Worm (Caenorhabditis elegans) whole organism, L4 larva: ENCODE measurements around the gene B0222.5.

ENCODE experiments used
- D1046.2 ChIP-seq: fragments of 200-800 bp; sonication (Bioruptor generic); IDR thresholded peaks from 2 replicates; pipeline ENCODE4 v1.3.6; 2022; ENCODE audit warnings: missing genetic modification characterization, missing compliant biosample characterization
- F10B5.3 ChIP-seq: sonication (generic microtip); optimal IDR thresholded peaks from 2 replicates; lab custom pipeline; 2016; ENCODE audit warnings: mild to moderate bottlenecking, missing genetic modification characterization, missing compliant biosample characterization
- F26F4.8 ChIP-seq: fragments of 200-800 bp; sonication (Bioruptor generic); conservative IDR thresholded peaks from 2 replicates; pipeline ENCODE4 v1.3.6; 2022; ENCODE audit warnings: missing genetic modification characterization, missing compliant biosample characterization
- F44E2.7 ChIP-seq: fragments of 200-800 bp; sonication (Bioruptor generic); IDR thresholded peaks from 2 replicates; pipeline ENCODE4 v2.1.2; 2022; ENCODE audit warnings: missing genetic modification characterization, missing compliant biosample characterization
- R02D3.7 ChIP-seq: fragments of 150-350 bp; sonication (generic microtip); optimal IDR thresholded peaks from 3 replicates; lab custom pipeline; 2014; ENCODE audit warnings: missing biosample characterization, missing genetic modification characterization
- T26A8.4 ChIP-seq: fragments of 200-800 bp; sonication (Bioruptor generic); IDR thresholded peaks from 2 replicates; pipeline ENCODE4 v1.3.6; 2022; ENCODE audit warnings: missing genetic modification characterization, missing compliant biosample characterization
- Y105C5A.15 ChIP-seq: fragments of 200-800 bp; sonication (Bioruptor generic); IDR thresholded peaks from 2 replicates; pipeline ENCODE4 v1.3.6; 2022; ENCODE audit warnings: missing genetic modification characterization, missing compliant biosample characterization
- Y75B8A.6 ChIP-seq: fragments of 200-800 bp; sonication (Bioruptor generic); IDR thresholded peaks from 2 replicates; pipeline ENCODE4 v1.3.6; 2022; ENCODE audit warnings: missing genetic modification reagents, missing genetic modification characterization, missing compliant biosample characterization
- ZK337.2 ChIP-seq: fragments of 200-800 bp; sonication (Bioruptor generic); IDR thresholded peaks from 2 replicates; pipeline ENCODE4 v1.3.6; 2022; ENCODE audit warnings: missing genetic modification reagents, missing genetic modification characterization, missing compliant biosample characterization
- ZK546.5 ChIP-seq, 2 experiments: sonication (generic microtip); optimal IDR thresholded peaks; 2 replicates each; lab custom pipeline; 2017; ENCODE audit warnings: missing biosample characterization in 2 of 2, missing genetic modification characterization in 2 of 2
- aha-1 ChIP-seq: fragments of 150-350 bp; peaks from one replicate; lab custom pipeline; 2014; ENCODE audit warnings: missing biosample characterization, missing genetic modification characterization
- ceh-32 ChIP-seq: sonication (generic microtip); optimal IDR thresholded peaks from 2 replicates; lab custom pipeline; 2016; ENCODE audit warnings: mild to moderate bottlenecking, missing genetic modification characterization, missing compliant biosample characterization; ENCODE audit not compliant: poor library complexity
- ceh-44 ChIP-seq: fragments of 200-800 bp; sonication (Bioruptor generic); IDR thresholded peaks from 2 replicates; pipeline ENCODE4 v1.3.6; 2022; ENCODE audit warnings: missing genetic modification reagents, missing genetic modification characterization, missing compliant biosample characterization
- daf-8 ChIP-seq: fragments of 200-800 bp; sonication (Bioruptor generic); IDR thresholded peaks from 2 replicates; pipeline ENCODE4 v1.3.6; 2022; ENCODE audit warnings: missing genetic modification characterization, missing compliant biosample characterization
- dmd-6 ChIP-seq: fragments of 200-800 bp; sonication (Bioruptor generic); IDR thresholded peaks from 2 replicates; pipeline ENCODE4 v1.3.6; 2022; ENCODE audit warnings: missing genetic modification reagents, missing genetic modification characterization, missing compliant biosample characterization
- dmd-8 ChIP-seq: fragments of 200-800 bp; sonication (Bioruptor generic); IDR thresholded peaks from 2 replicates; pipeline ENCODE4 v1.3.6; 2022; ENCODE audit warnings: missing genetic modification characterization, missing compliant biosample characterization
- dmd-9 ChIP-seq: fragments of 200-800 bp; sonication (Bioruptor generic); IDR thresholded peaks from 2 replicates; pipeline ENCODE4 v1.3.6; 2022; ENCODE audit warnings: missing genetic modification reagents, missing genetic modification characterization, missing compliant biosample characterization
- dpl-1 ChIP-seq: fragments of 150-350 bp; optimal IDR thresholded peaks from 2 replicates; lab custom pipeline; 2014; ENCODE audit warnings: missing biosample characterization, missing genetic modification reagents, missing genetic modification characterization
- duxl-1 ChIP-seq: sonication (generic microtip); optimal IDR thresholded peaks from 2 replicates; lab custom pipeline; 2016; ENCODE audit warnings: mild to moderate bottlenecking, missing genetic modification characterization, moderate library complexity, missing compliant biosample characterization; ENCODE audit not compliant: poor library complexity
- dve-1 ChIP-seq: sonication (generic microtip); optimal IDR thresholded peaks from 2 replicates; lab custom pipeline; 2017; ENCODE audit warnings: antibody characterized with exemption, mild to moderate bottlenecking, missing genetic modification characterization, missing compliant biosample characterization; ENCODE audit not compliant: insufficient read depth
- egl-27 ChIP-seq: sonication (generic microtip); optimal IDR thresholded peaks from 3 replicates; lab custom pipeline; 2017; ENCODE audit warnings: missing biosample characterization, missing genetic modification reagents, missing genetic modification characterization
- gei-8 ChIP-seq: fragments of 200-800 bp; sonication (Bioruptor generic); optimal IDR thresholded peaks from 2 replicates; lab custom pipeline; 2018; ENCODE audit warnings: mild to moderate bottlenecking, missing genetic modification characterization, missing compliant biosample characterization
- hlh-11 ChIP-seq: fragments of 200-800 bp; sonication (Bioruptor generic); optimal IDR thresholded peaks from 2 replicates; lab custom pipeline; 2018; ENCODE audit warnings: mild to moderate bottlenecking, missing genetic modification characterization, missing compliant biosample characterization
- hlh-30 ChIP-seq: sonication (generic microtip); optimal IDR thresholded peaks from 2 replicates; lab custom pipeline; 2017; ENCODE audit warnings: antibody characterized with exemption, mild to moderate bottlenecking, missing genetic modification characterization, missing compliant biosample characterization; ENCODE audit not compliant: insufficient read depth
- hmg-1.1 ChIP-seq: fragments of 200-800 bp; sonication (Bioruptor generic); IDR thresholded peaks from 2 replicates; pipeline ENCODE4 v1.3.6; 2022; ENCODE audit warnings: missing genetic modification reagents, missing genetic modification characterization, missing compliant biosample characterization
- jun-1 ChIP-seq: fragments of 150-350 bp; optimal IDR thresholded peaks from 2 replicates; lab custom pipeline; 2014; ENCODE audit warnings: missing biosample characterization, missing genetic modification reagents, missing genetic modification characterization
- lin-13 ChIP-seq: fragments of 150-350 bp; optimal IDR thresholded peaks from 2 replicates; lab custom pipeline; 2014; ENCODE audit warnings: missing biosample characterization, missing genetic modification reagents, missing genetic modification characterization
- lin-38 ChIP-seq: fragments of 200-800 bp; sonication (Bioruptor generic); IDR thresholded peaks from 2 replicates; pipeline ENCODE4 v1.3.6; 2022; ENCODE audit warnings: missing genetic modification reagents, missing genetic modification characterization, missing compliant biosample characterization
- lsy-2 ChIP-seq, 2 experiments: fragments of 150-350 bp in 1 of 2; sonication (generic microtip) in 1 of 2; optimal IDR thresholded peaks; 2 replicates each; lab custom pipeline; 2014 to 2017; ENCODE audit warnings: missing biosample characterization in 2 of 2, missing genetic modification characterization in 2 of 2
- madf-5 ChIP-seq, 2 experiments: fragments of 200-800 bp; sonication (Bioruptor generic); IDR thresholded peaks; 2 replicates each; pipeline ENCODE4 v1.3.6; 2022; ENCODE audit warnings: missing compliant biosample characterization in 2 of 2, missing genetic modification characterization in 2 of 2
- mdl-1 ChIP-seq, 2 experiments: fragments of 150-350 bp in 1 of 2; sonication (generic microtip) in 1 of 2; optimal IDR thresholded peaks; 2 replicates each; lab custom pipeline; 2014 to 2017; ENCODE audit warnings: missing biosample characterization in 2 of 2, missing genetic modification characterization in 2 of 2
- mdt-29 ChIP-seq: fragments of 200-800 bp; sonication (Bioruptor generic); IDR thresholded peaks from 2 replicates; pipeline ENCODE4 v1.3.6; 2022; ENCODE audit warnings: missing genetic modification reagents, missing genetic modification characterization, missing compliant biosample characterization
- mxl-3 ChIP-seq: fragments of 200-800 bp; sonication (Bioruptor generic); optimal IDR thresholded peaks from 2 replicates; lab custom pipeline; 2018; ENCODE audit warnings: mild to moderate bottlenecking, missing genetic modification characterization, missing compliant biosample characterization
- nhr-10 ChIP-seq: fragments of 150-350 bp; optimal IDR thresholded peaks from 2 replicates; lab custom pipeline; 2014; ENCODE audit warnings: missing biosample characterization, missing genetic modification characterization
- nhr-11 ChIP-seq: fragments of 150-350 bp; optimal IDR thresholded peaks from 2 replicates; lab custom pipeline; 2014; ENCODE audit warnings: missing biosample characterization, missing genetic modification characterization
- nhr-111 ChIP-seq: fragments of 200-800 bp; sonication (Bioruptor generic); optimal IDR thresholded peaks from 2 replicates; lab custom pipeline; 2018; ENCODE audit warnings: mild to moderate bottlenecking, missing genetic modification characterization, missing compliant biosample characterization
- nhr-237 ChIP-seq: sonication (generic microtip); optimal IDR thresholded peaks from 2 replicates; lab custom pipeline; 2017; ENCODE audit warnings: missing biosample characterization, missing genetic modification characterization
- nhr-28 ChIP-seq: fragments of 150-350 bp; optimal IDR thresholded peaks from 2 replicates; lab custom pipeline; 2014; ENCODE audit warnings: missing biosample characterization, missing genetic modification characterization
- nhr-42 ChIP-seq: fragments of 200-800 bp; sonication (Bioruptor generic); IDR thresholded peaks from 2 replicates; pipeline ENCODE4 v1.3.6; 2022; ENCODE audit warnings: missing genetic modification characterization, missing compliant biosample characterization
- nhr-48 ChIP-seq: sonication (generic microtip); optimal IDR thresholded peaks from 2 replicates; lab custom pipeline; 2016; ENCODE audit warnings: mild to moderate bottlenecking, missing genetic modification characterization, missing compliant biosample characterization
- nhr-6 ChIP-seq: fragments of 150-350 bp; optimal IDR thresholded peaks from 2 replicates; lab custom pipeline; 2014; ENCODE audit warnings: missing biosample characterization, missing genetic modification characterization
- nhr-76 ChIP-seq: fragments of 150-350 bp; optimal IDR thresholded peaks from 2 replicates; lab custom pipeline; 2014; ENCODE audit warnings: missing biosample characterization, missing genetic modification characterization
- php-3 ChIP-seq: fragments of 200-800 bp; sonication (Bioruptor generic); IDR thresholded peaks from 2 replicates; pipeline ENCODE4 v1.3.6; 2022; ENCODE audit warnings: missing genetic modification reagents, missing genetic modification characterization, missing compliant biosample characterization
- sdz-12 ChIP-seq: fragments of 200-800 bp; sonication (Bioruptor generic); optimal IDR thresholded peaks from 2 replicates; lab custom pipeline; 2018; ENCODE audit warnings: mild to moderate bottlenecking, missing genetic modification characterization, missing compliant biosample characterization
- skn-1 ChIP-seq: fragments of 150-350 bp; optimal IDR thresholded peaks from 2 replicates; lab custom pipeline; 2014; ENCODE audit warnings: missing biosample characterization, missing genetic modification characterization
- spr-3 ChIP-seq: fragments of 200-800 bp; sonication (Bioruptor generic); optimal IDR thresholded peaks from 2 replicates; lab custom pipeline; 2018; ENCODE audit warnings: mild to moderate bottlenecking, missing genetic modification characterization, missing compliant biosample characterization
- tag-97 ChIP-seq: fragments of 200-800 bp; sonication (Bioruptor generic); IDR thresholded peaks from 2 replicates; pipeline ENCODE4 v1.3.6; 2022; ENCODE audit warnings: missing genetic modification characterization, missing compliant biosample characterization
- unc-130 ChIP-seq: sonication (generic microtip); optimal IDR thresholded peaks from 2 replicates; lab custom pipeline; 2016; ENCODE audit warnings: missing genetic modification reagents, missing genetic modification characterization, missing compliant biosample characterization
- unc-62 ChIP-seq, 3 experiments: fragments of 150-350 bp in 1 of 3; sonication (generic microtip); optimal IDR thresholded peaks in 2 of 3; peaks in 1 of 3; 1 replicate in 1 of 3; 2 replicates in 2 of 3; lab custom pipeline; 2014 to 2017; ENCODE audit warnings: missing biosample characterization in 3 of 3, missing genetic modification characterization in 3 of 3, missing genetic modification reagents in 3 of 3, missing genotype in 1 of 3
- zfp-3 ChIP-seq: fragments of 200-800 bp; sonication (Bioruptor generic); conservative IDR thresholded peaks from 2 replicates; pipeline ENCODE4 v1.3.6; 2022; ENCODE audit warnings: missing genetic modification reagents, missing genetic modification characterization, missing compliant biosample characterization
- zip-11 ChIP-seq: fragments of 200-800 bp; sonication (Bioruptor generic); IDR thresholded peaks from 2 replicates; pipeline ENCODE4 v1.3.6; 2022; ENCODE audit warnings: missing genetic modification characterization, missing compliant biosample characterization
- ztf-11 ChIP-seq: fragments of 150-350 bp; optimal IDR thresholded peaks from 2 replicates; lab custom pipeline; 2014; ENCODE audit warnings: missing biosample characterization, missing genetic modification characterization

The B0222.5 gene

DNA sequence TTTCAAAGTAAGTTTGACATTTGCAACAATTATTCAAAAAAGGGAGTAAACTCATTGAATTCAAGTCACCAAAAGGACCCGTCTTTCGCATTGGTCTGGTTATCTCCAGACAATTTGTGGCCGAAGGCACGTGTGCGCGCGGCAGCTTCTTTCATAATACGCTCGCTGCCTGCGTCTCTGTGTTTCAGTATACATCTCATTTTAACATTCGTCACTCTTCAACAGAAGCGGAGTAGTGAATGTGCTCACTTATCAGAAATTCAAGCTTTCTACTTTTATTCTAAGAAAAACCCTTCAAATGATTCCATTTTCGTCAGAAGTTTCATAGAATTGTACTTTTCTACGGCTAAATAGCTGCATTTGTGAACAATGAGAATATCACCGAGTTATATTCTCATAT, 26.1 kb downstream of the B0222.5 start (continued):
- no peak for TF ChIP-seq dmd-9
- no peak for TF ChIP-seq lin-13
- TF ChIP-seq mdl-1 (tag; optimal IDR thresholded peaks at IDR 0.05; lab: Kevin White, UChicago), result peak; percentile 64 to 93
- TF ChIP-seq nhr-10, result no peak
- TF ChIP-seq gei-8, result no peak
- no peak for TF ChIP-seq lsy-2 (tag; optimal IDR thresholded peaks at IDR 0.05; lab: Kevin White, UChicago)
- TF ChIP-seq dpl-1 (GFP tag; lab: Kevin White, UChicago), result no peak
- TF ChIP-seq hmg-1.1 (GFP tag; lab: Robert Waterston, UW), result peak; percentile 69
- TF ChIP-seq unc-62 (GFP tag; optimal IDR thresholded peaks at IDR 0.05 in 1 of 2; lab: Kevin White, UChicago), result no peak
- TF ChIP-seq unc-62 (tag; optimal IDR thresholded peaks at IDR 0.05; lab: Kevin White, UChicago), result no peak
- TF ChIP-seq ZK337.2 (GFP tag; lab: Robert Waterston, UW), result no peak
- no peak for TF ChIP-seq egl-27
- no peak for TF ChIP-seq dmd-8 (GFP tag; lab: Robert Waterston, UW)
- no peak for TF ChIP-seq zip-11
- TF ChIP-seq nhr-6 (tag; lab: Kevin White, UChicago), result no peak
- TF ChIP-seq hlh-11 (tag; lab: Kevin White, UChicago), result no peak
- TF ChIP-seq ZK546.5 (tag; optimal IDR thresholded peaks at IDR 0.05; lab: Kevin White, UChicago), result no peak
- TF ChIP-seq nhr-42 (GFP tag; lab: Robert Waterston, UW), result no peak
- TF ChIP-seq sdz-12, result no peak
- no peak for TF ChIP-seq nhr-28 (tag; lab: Kevin White, UChicago)
- no peak for TF ChIP-seq unc-130 (GFP tag; lab: Kevin White, UChicago)
- peak; percentile 77 for TF ChIP-seq mxl-3
- TF ChIP-seq Y105C5A.15, result no peak
- TF ChIP-seq dve-1 (tag; lab: Kevin White, UChicago), result no peak
- TF ChIP-seq ceh-44 (GFP tag; lab: Robert Waterston, UW), result no peak
- no peak for TF ChIP-seq ceh-32 (tag; lab: Kevin White, UChicago)
- TF ChIP-seq F10B5.3 (tag; lab: Kevin White, UChicago), result no peak
- no peak for TF ChIP-seq nhr-111
- TF ChIP-seq T26A8.4 (GFP tag; lab: Robert Waterston, UW), result no peak
- TF ChIP-seq spr-3 (GFP tag; lab: Kevin White, UChicago), result no peak
- TF ChIP-seq nhr-11 (tag; lab: Kevin White, UChicago), result peak; percentile 84
- TF ChIP-seq nhr-76 (tag; lab: Kevin White, UChicago), result no peak
- TF ChIP-seq duxl-1 (tag; lab: Kevin White, UChicago), result no peak
- TF ChIP-seq nhr-237 (tag; lab: Kevin White, UChicago), result no peak
- no peak for TF ChIP-seq F26F4.8 (GFP tag; lab: Robert Waterston, UW)
- TF ChIP-seq dmd-6 (GFP tag; lab: Robert Waterston, UW), result peak; percentile 41; the same call in 1 of the 2 replicates
- no peak for TF ChIP-seq aha-1 (tag; lab: Kevin White, UChicago)
- no peak for TF ChIP-seq daf-8 (GFP tag; lab: Robert Waterston, UW)
- no peak for TF ChIP-seq tag-97 (GFP tag; lab: Robert Waterston, UW)
- peak; percentile 41 for TF ChIP-seq nhr-48 (tag; lab: Kevin White, UChicago)
- TF ChIP-seq Y75B8A.6 (GFP tag; lab: Robert Waterston, UW), result no peak
- TF ChIP-seq php-3 (GFP tag; lab: Robert Waterston, UW), result no peak
- no peak for TF ChIP-seq F44E2.7 (GFP tag; lab: Robert Waterston, UW)
- TF ChIP-seq hlh-30 (tag; lab: Kevin White, UChicago), result peak; percentile 86
- no peak for TF ChIP-seq mdt-29 (GFP tag; lab: Robert Waterston, UW)
- TF ChIP-seq ztf-11, result no peak
- TF ChIP-seq lin-38, result no peak
- TF ChIP-seq jun-1 (tag; lab: Kevin White, UChicago), result no peak
- no peak for TF ChIP-seq zfp-3 (GFP tag; lab: Robert Waterston, UW)
- TF ChIP-seq D1046.2 (GFP tag; lab: Robert Waterston, UW), result no peak
- no peak for TF ChIP-seq madf-5 (GFP tag; IDR thresholded peaks at IDR 0.05; lab: Robert Waterston, UW)
- TF ChIP-seq skn-1 (tag; lab: Kevin White, UChicago), result no peak
- no peak for TF ChIP-seq R02D3.7 (tag; lab: Kevin White, UChicago)
